Worm (Caenorhabditis elegans): ENCODE results near the gene K02F6.3.

- TF ChIP-seq nhr-21 (tag; optimal IDR thresholded peaks at IDR 0.05) (no peak), zag-1 (tag; optimal IDR thresholded peaks at IDR 0.05) (no peak), elt-3 (tag; optimal IDR thresholded peaks at IDR 0.05) (no peak), mbf-1 (tag; optimal IDR thresholded peaks at IDR 0.05) (no peak), lsy-2 (tag; optimal IDR thresholded peaks at IDR 0.05) (peak; percentile 2 to 66), elt-1 (tag; optimal IDR thresholded peaks at IDR 0.05) (no peak), ztf-4 (tag; optimal IDR thresholded peaks at IDR 0.05) (no peak), blmp-1 (tag; optimal IDR thresholded peaks at IDR 0.05; ENCODE audit: insufficient read depth) (no peak), nhr-11 (tag; optimal IDR thresholded peaks at IDR 0.05) (no peak), unc-62 (GFP tag; optimal IDR thresholded peaks at IDR 0.05) (no peak), aly-2 (tag; optimal IDR thresholded peaks at IDR 0.05) (no peak)
These were observed 41.5 kb upstream of the K02F6.3 start, which contains the start of gene gbas-1 for ce11 chrII:2504431-2504928.
